Fruit fly (Drosophila melanogaster): ENCODE measurements around the gene CG34375.

Gene CG34375

DNA sequence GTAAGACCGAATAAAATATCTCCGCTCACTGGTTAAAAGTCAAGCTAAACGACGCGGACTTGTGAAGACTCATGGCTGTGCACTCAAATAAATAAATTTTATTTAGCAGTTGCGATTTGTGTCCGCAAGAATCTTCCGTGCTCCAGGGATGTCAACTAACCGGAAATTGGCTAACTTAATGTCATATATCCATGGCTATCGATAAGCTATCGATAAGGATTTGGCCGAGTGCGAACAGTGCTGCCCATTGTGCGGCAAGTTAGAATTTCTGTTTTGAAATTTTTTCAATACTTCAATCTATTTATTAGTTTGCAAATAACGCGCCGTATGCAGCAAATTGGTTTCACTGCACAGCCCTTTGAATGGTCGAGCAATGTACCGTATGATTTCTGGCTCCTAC, 43.6 kb upstream of the CG34375 start, which contains the start of gene p53 (continued):
- TF ChIP-seq Neu2 (GFP tag; optimal IDR thresholded peaks at IDR 0.05; ENCODE audit: borderline replicate concordance) (no peak), ems (GFP tag; optimal IDR thresholded peaks at IDR 0.05) (peak; percentile 66), CG14667 (GFP tag; IDR thresholded peaks at IDR 0.05) (0 out of 2 replicates have a peak, but pooled peaks have one; percentile 8), hth (optimal IDR thresholded peaks at IDR 0.05) (no peak), CG11560 (tag; IDR thresholded peaks at IDR 0.05) (no peak; the same call in 2 of the 3 replicates), eve (GFP tag; optimal IDR thresholded peaks at IDR 0.05) (no peak), esg (GFP tag; conservative IDR thresholded peaks at IDR 0.05) (no peak), pita (GFP tag; optimal IDR thresholded peaks at IDR 0.05) (no peak), CG2678 (tag; optimal IDR thresholded peaks at IDR 0.05) (peak; percentile 55), Sox102F (GFP tag; optimal IDR thresholded peaks at IDR 0.05) (peak; percentile 30), slp2 (GFP tag; optimal IDR thresholded peaks at IDR 0.05) (peak; percentile 64), klu (GFP tag; IDR thresholded peaks at IDR 0.05) (peak; percentile 42; the same call in 1 of the 2 replicates), knrl (GFP tag; IDR thresholded peaks at IDR 0.05; ENCODE audit: partially characterized antibody) (peak; percentile 74; the same call in 2 of the 3 replicates), unc-4 (GFP tag; IDR thresholded peaks at IDR 0.05; ENCODE audit: partially characterized antibody) (peak; percentile 76), CG6175 (GFP tag; IDR thresholded peaks at IDR 0.05) (0 out of 3 replicates have a peak, but pooled peaks have one; percentile 42), h (optimal IDR thresholded peaks at IDR 0.05) (no peak), CG7271 (tag; optimal IDR thresholded peaks at IDR 0.05) (peak; percentile 83), ewg (GFP tag; optimal IDR thresholded peaks at IDR 0.05) (peak; percentile 59), CG18011 (GFP tag; optimal IDR thresholded peaks at IDR 0.05) (peak; percentile 66), CG18764 (GFP tag; optimal IDR thresholded peaks at IDR 0.05) (peak; percentile 63), BtbVII (GFP tag; optimal IDR thresholded peaks at IDR 0.05) (peak; percentile 79), scrt (GFP tag; optimal IDR thresholded peaks at IDR 0.05) (peak; percentile 70), CG10147 (GFP tag; optimal IDR thresholded peaks at IDR 0.05) (peak; percentile 63), CG15601 (tag; optimal IDR thresholded peaks at IDR 0.05) (peak; percentile 67), Bteb2 (GFP tag; optimal IDR thresholded peaks at IDR 0.05) (peak; percentile 36), Ssrp (tag; optimal IDR thresholded peaks at IDR 0.05) (peak; percentile 48), CG13123 (GFP tag; optimal IDR thresholded peaks at IDR 0.05) (peak; percentile 35), Dad (GFP tag; optimal IDR thresholded peaks at IDR 0.05) (peak; percentile 75), CG4730 (GFP tag; IDR thresholded peaks at IDR 0.05) (peak; percentile 55), CG5180 (GFP tag; optimal IDR thresholded peaks at IDR 0.05) (peak; percentile 51), sna (GFP tag; IDR thresholded peaks at IDR 0.05; ENCODE audit: partially characterized antibody) (peak; percentile 61; the same call in 1 of the 2 replicates), schlank (tag; optimal IDR thresholded peaks at IDR 0.05) (peak; percentile 74), Hsf (GFP tag; optimal IDR thresholded peaks at IDR 0.05) (peak; percentile 83), CG16863 (GFP tag; optimal IDR thresholded peaks at IDR 0.05) (peak; percentile 29), Lpt (GFP tag; optimal IDR thresholded peaks at IDR 0.05) (no peak), ssp (GFP tag; IDR thresholded peaks at IDR 0.05) (peak; percentile 37; the same call in 1 of the 2 replicates), Hey (tag; optimal IDR thresholded peaks at IDR 0.05) (no peak), lola (GFP tag; optimal IDR thresholded peaks at IDR 0.05) (peak in 1 of 3 experiments; percentile 45), zen2 (GFP tag; IDR thresholded peaks at IDR 0.05; ENCODE audit: partially characterized antibody) (peak; percentile 64; the same call in 2 of the 3 replicates), trh (GFP tag; optimal IDR thresholded peaks at IDR 0.05) (peak; percentile 47), kni (GFP tag; optimal IDR thresholded peaks at IDR 0.05) (peak; percentile 26), Ptx1 (GFP tag; IDR thresholded peaks at IDR 0.05) (peak; percentile 68), CG13296 (GFP tag; optimal IDR thresholded peaks at IDR 0.05) (peak; percentile 76), nerfin-1 (tag; optimal IDR thresholded peaks at IDR 0.05) (peak; percentile 51), Dip3 (GFP tag; optimal IDR thresholded peaks at IDR 0.05) (peak; percentile 72), Doc3 (GFP tag; IDR thresholded peaks at IDR 0.05; ENCODE audit: partially characterized antibody) (peak; percentile 41; the same call in 1 of the 3 replicates), sim (GFP tag; IDR thresholded peaks at IDR 0.05) (peak; percentile 60; the same call in 1 of the 2 replicates), her (GFP tag; optimal IDR thresholded peaks at IDR 0.05) (peak; percentile 68), NK7.1 (GFP tag; optimal IDR thresholded peaks at IDR 0.05) (peak; percentile 81), CG9727 (GFP tag; optimal IDR thresholded peaks at IDR 0.05) (peak; percentile 86)
